Worm (Caenorhabditis elegans) whole organism, midembryonic: ENCODE measurements around the gene C18A3.10.

ENCODE experiments used
- T22C8.4 ChIP-seq: fragments of 200-800 bp; sonication (Bioruptor generic); IDR thresholded peaks from 2 replicates; pipeline ENCODE4 v1.3.6; 2022; ENCODE audit warnings: missing genetic modification characterization, missing compliant biosample characterization
- cog-1 ChIP-seq: sonication (generic microtip); optimal IDR thresholded peaks from 2 replicates; lab custom pipeline; 2016; ENCODE audit warnings: missing genetic modification characterization, missing compliant biosample characterization
- flt-1 ChIP-seq: fragments of 200-800 bp; sonication (Bioruptor generic); IDR thresholded peaks from 2 replicates; pipeline ENCODE4 v1.3.6; 2022; ENCODE audit warnings: missing genetic modification characterization, missing compliant biosample characterization
- klf-2 ChIP-seq: fragments of 200-800 bp; sonication (Bioruptor generic); conservative IDR thresholded peaks from 2 replicates; pipeline ENCODE4 v1.3.6; 2022; ENCODE audit warnings: missing genetic modification reagents, missing genetic modification characterization, missing compliant biosample characterization
- med-1 ChIP-seq: sonication (generic microtip); optimal IDR thresholded peaks from 2 replicates; lab custom pipeline; 2017; ENCODE audit warnings: missing genetic modification characterization, mild to moderate bottlenecking, missing compliant biosample characterization, antibody characterized with exemption, missing genetic modification reagents; ENCODE audit not compliant: insufficient read depth
- ref-1 ChIP-seq: fragments of 200-800 bp; sonication (Bioruptor generic); conservative IDR thresholded peaks from 2 replicates; pipeline ENCODE4 v1.3.6; 2022; ENCODE audit warnings: missing genetic modification reagents, missing genetic modification characterization, missing compliant biosample characterization
- tab-1 ChIP-seq: fragments of 200-800 bp; sonication (Bioruptor generic); IDR thresholded peaks from 2 replicates; pipeline ENCODE4 v1.3.6; 2022; ENCODE audit warnings: missing genetic modification characterization, missing compliant biosample characterization
- ztf-23 ChIP-seq: fragments of 200-800 bp; sonication (Bioruptor generic); IDR thresholded peaks from 2 replicates; pipeline ENCODE4 v1.3.6; 2022; ENCODE audit warnings: missing genetic modification reagents, missing genetic modification characterization, missing compliant biosample characterization
- ztf-29 ChIP-seq: fragments of 200-800 bp; sonication (Bioruptor generic); IDR thresholded peaks from 2 replicates; pipeline ENCODE4 v1.3.6; 2022; ENCODE audit warnings: missing genetic modification reagents, missing genetic modification characterization, missing compliant biosample characterization

- TF ChIP-seq ztf-29 (no peak), T22C8.4 (no peak), tab-1 (no peak), klf-2 (GFP tag; lab: Robert Waterston, UW) (no peak), med-1 (GFP tag; lab: Kevin White, UChicago) (no peak), cog-1 (no peak), ref-1 (GFP tag; lab: Robert Waterston, UW) (no peak), ztf-23 (GFP tag; lab: Robert Waterston, UW) (no peak), flt-1 (GFP tag; lab: Robert Waterston, UW) (no peak)
These were observed 7.5 kb downstream of the C18A3.10 start for ce11 chrII:5708154-5708553.
